Fruit fly (Drosophila melanogaster): Measurements from ENCODE around the gene Osi10a.

Osi10a gene

dm6 chr3R:6285100-6285499 is 21.3 kb downstream of the Osi10a start, which contains the start of gene CG15597:
Gene CG15597 (minus strand): TSS chr3R:6285200.
- no peak for TF ChIP-seq Dif (GFP tag; optimal IDR thresholded peaks at IDR 0.05; ENCODE audit: partially characterized antibody)
- TF ChIP-seq Myc (optimal IDR thresholded peaks at IDR 0.05): no peak
- TF ChIP-seq psq (GFP tag; optimal IDR thresholded peaks at IDR 0.05): no peak
- TF ChIP-seq pan (optimal IDR thresholded peaks at IDR 0.05): no peak
- no peak for TF ChIP-seq tai (GFP tag; optimal IDR thresholded peaks at IDR 0.05)
- no peak for TF ChIP-seq lola (GFP tag; optimal IDR thresholded peaks at IDR 0.05)
- TF ChIP-seq Hr78 (GFP tag; optimal IDR thresholded peaks at IDR 0.05): no peak
- TF ChIP-seq Sp1 (GFP tag; optimal IDR thresholded peaks at IDR 0.05): no peak

dm6 chr3R:6287433-6287832 is 23.7 kb downstream of the Osi10a start, which contains the start of gene CG15594:
Gene CG15594 (plus strand): TSS chr3R:6287733.
- TF ChIP-seq br (GFP tag; optimal IDR thresholded peaks at IDR 0.05): no peak
- no peak for TF ChIP-seq usp (GFP tag; optimal IDR thresholded peaks at IDR 0.05)
- TF ChIP-seq foxo (GFP tag; optimal IDR thresholded peaks at IDR 0.05): no peak

dm6 chr3R:6290289-6290688 is 26.5 kb downstream of the Osi10a start:
- TF ChIP-seq usp (GFP tag; optimal IDR thresholded peaks at IDR 0.05) (no peak), OdsH (GFP tag; optimal IDR thresholded peaks at IDR 0.05) (no peak), h (GFP tag; optimal IDR thresholded peaks at IDR 0.05) (no peak), tai (GFP tag; optimal IDR thresholded peaks at IDR 0.05) (no peak), Jra (GFP tag; optimal IDR thresholded peaks at IDR 0.05) (no peak), Sp1 (GFP tag; optimal IDR thresholded peaks at IDR 0.05) (no peak), HLH106 (tag; optimal IDR thresholded peaks at IDR 0.05) (no peak), rgr (GFP tag; optimal IDR thresholded peaks at IDR 0.05) (no peak), fru (GFP tag; optimal IDR thresholded peaks at IDR 0.05) (no peak), CrebA (GFP tag; optimal IDR thresholded peaks at IDR 0.05; ENCODE audit: borderline replicate concordance) (no peak), dl (GFP tag; optimal IDR thresholded peaks at IDR 0.05; ENCODE audit: insufficient read depth in 1 of 2, partially characterized antibody in 2 of 2) (no peak), Vsx2 (GFP tag; optimal IDR thresholded peaks at IDR 0.05; ENCODE audit: partially characterized antibody) (no peak), ey (GFP tag; optimal IDR thresholded peaks at IDR 0.05) (no peak), lola (GFP tag; optimal IDR thresholded peaks at IDR 0.05) (no peak), foxo (GFP tag; optimal IDR thresholded peaks at IDR 0.05) (no peak), psq (GFP tag; optimal IDR thresholded peaks at IDR 0.05) (no peak), brk (GFP tag; optimal IDR thresholded peaks at IDR 0.05) (no peak), CG32264 (GFP tag; optimal IDR thresholded peaks at IDR 0.05) (no peak), dmrt93B (GFP tag; optimal IDR thresholded peaks at IDR 0.05) (no peak), Dfd (GFP tag; optimal IDR thresholded peaks at IDR 0.05) (no peak)

dm6 chr3R:6291437-6291836 is 27.7 kb downstream of the Osi10a start, which contains the start of gene Osi13:
Gene Osi13 (plus strand): TSS chr3R:6291737.
- TF ChIP-seq h (GFP tag; optimal IDR thresholded peaks at IDR 0.05): no peak
- TF ChIP-seq Dif (GFP tag; optimal IDR thresholded peaks at IDR 0.05; ENCODE audit: partially characterized antibody): no peak
- no peak for TF ChIP-seq tai (GFP tag; optimal IDR thresholded peaks at IDR 0.05)
- TF ChIP-seq pan (optimal IDR thresholded peaks at IDR 0.05): no peak
- no peak for TF ChIP-seq dsf (GFP tag; optimal IDR thresholded peaks at IDR 0.05; ENCODE audit: borderline replicate concordance)
- TF ChIP-seq HLH106 (tag; optimal IDR thresholded peaks at IDR 0.05): no peak
- TF ChIP-seq fru (GFP tag; optimal IDR thresholded peaks at IDR 0.05): no peak
- no peak for TF ChIP-seq sv (GFP tag; optimal IDR thresholded peaks at IDR 0.05)
- no peak for TF ChIP-seq Jra (GFP tag; optimal IDR thresholded peaks at IDR 0.05)
- no peak for TF ChIP-seq Dfd (GFP tag; optimal IDR thresholded peaks at IDR 0.05)
- TF ChIP-seq Hr78 (GFP tag; optimal IDR thresholded peaks at IDR 0.05): no peak
- no peak for TF ChIP-seq psq (GFP tag; optimal IDR thresholded peaks at IDR 0.05)
- TF ChIP-seq br (GFP tag; optimal IDR thresholded peaks at IDR 0.05): no peak
- TF ChIP-seq woc (GFP tag; optimal IDR thresholded peaks at IDR 0.05): no peak

- TF ChIP-seq sv (GFP tag; optimal IDR thresholded peaks at IDR 0.05) (no peak), pan (optimal IDR thresholded peaks at IDR 0.05) (no peak), Hr83 (GFP tag; optimal IDR thresholded peaks at IDR 0.05; ENCODE audit: poor library complexity, severe bottlenecking) (no peak), fru (GFP tag; optimal IDR thresholded peaks at IDR 0.05) (no peak), lola (GFP tag; optimal IDR thresholded peaks at IDR 0.05) (no peak), Abd-B (GFP tag; optimal IDR thresholded peaks at IDR 0.05) (no peak), Vsx2 (GFP tag; optimal IDR thresholded peaks at IDR 0.05; ENCODE audit: partially characterized antibody) (no peak), Jra (GFP tag; optimal IDR thresholded peaks at IDR 0.05) (no peak), Dfd (GFP tag; optimal IDR thresholded peaks at IDR 0.05) (no peak), tai (GFP tag; optimal IDR thresholded peaks at IDR 0.05) (no peak), Rel (GFP tag; optimal IDR thresholded peaks at IDR 0.05) (no peak), Rel (tag; optimal IDR thresholded peaks at IDR 0.05) (no peak), ey (GFP tag; optimal IDR thresholded peaks at IDR 0.05) (no peak), Hnf4 (GFP tag; optimal IDR thresholded peaks at IDR 0.05) (no peak), rgr (GFP tag; optimal IDR thresholded peaks at IDR 0.05) (no peak), psq (GFP tag; optimal IDR thresholded peaks at IDR 0.05) (no peak), HLH106 (tag; optimal IDR thresholded peaks at IDR 0.05) (no peak), OdsH (GFP tag; optimal IDR thresholded peaks at IDR 0.05) (no peak)
These were observed 30.3 kb downstream of the Osi10a start for dm6 chr3R:6294046-6294445.

Data from whole organism, wandering third instar larva.